Worm (Caenorhabditis elegans) whole organism, young adult: Measurements from ENCODE around the gene H03G16.1.

Experiments used
- B0336.3 ChIP-seq: fragments of 200-800 bp; sonication (Bioruptor generic); IDR thresholded peaks from 2 replicates; pipeline ENCODE4 v1.3.6; 2022; ENCODE audit warnings: missing genetic modification characterization, missing compliant biosample characterization
- C06A6.2 ChIP-seq: fragments of 200-800 bp; sonication (Bioruptor generic); conservative IDR thresholded peaks from 2 replicates; pipeline ENCODE4 v1.3.6; 2022; ENCODE audit warnings: missing genetic modification characterization, missing compliant biosample characterization
- F10E7.11 ChIP-seq: sonication (generic microtip); optimal IDR thresholded peaks from 2 replicates; lab custom pipeline; 2017; ENCODE audit warnings: mild to moderate bottlenecking, missing genetic modification characterization, moderate library complexity, missing compliant biosample characterization
- F37B4.10 ChIP-seq: fragments of 200-800 bp; sonication (Bioruptor generic); IDR thresholded peaks from 2 replicates; pipeline ENCODE4 v1.3.6; 2022; ENCODE audit warnings: missing genetic modification characterization, missing compliant biosample characterization
- F57A8.1 ChIP-seq: fragments of 200-800 bp; sonication (Bioruptor generic); optimal IDR thresholded peaks from 2 replicates; lab custom pipeline; 2018; ENCODE audit warnings: mild to moderate bottlenecking, missing genetic modification characterization, moderate library complexity, missing compliant biosample characterization
- F57C9.4 ChIP-seq: sonication (generic microtip); optimal IDR thresholded peaks from 2 replicates; lab custom pipeline; 2017; ENCODE audit warnings: mild to moderate bottlenecking, missing genetic modification characterization, missing compliant biosample characterization
- T07F8.4 ChIP-seq: sonication (generic microtip); optimal IDR thresholded peaks from 2 replicates; lab custom pipeline; 2016; ENCODE audit warnings: mild to moderate bottlenecking, missing genetic modification characterization, moderate library complexity, missing compliant biosample characterization
- Y79H2A.3 ChIP-seq: fragments of 200-800 bp; sonication (Bioruptor generic); conservative IDR thresholded peaks from 2 replicates; pipeline ENCODE4 v1.3.6; 2022; ENCODE audit warnings: missing genetic modification reagents, missing genetic modification characterization, missing compliant biosample characterization
- aptf-3 ChIP-seq: fragments of 200-800 bp; sonication (Bioruptor generic); IDR thresholded peaks from 2 replicates; pipeline ENCODE4 v1.3.6; 2022; ENCODE audit warnings: missing genetic modification characterization, missing compliant biosample characterization
- athp-1 ChIP-seq: sonication (generic microtip); optimal IDR thresholded peaks from 2 replicates; lab custom pipeline; 2017; ENCODE audit warnings: mild to moderate bottlenecking, missing genetic modification characterization, missing compliant biosample characterization
- attf-6 ChIP-seq: fragments of 200-800 bp; sonication (Bioruptor generic); IDR thresholded peaks from 2 replicates; pipeline ENCODE4 v1.3.6; 2022; ENCODE audit warnings: missing genetic modification reagents, missing genetic modification characterization, missing compliant biosample characterization
- bed-2 ChIP-seq: fragments of 200-800 bp; sonication (Bioruptor generic); IDR thresholded peaks from 2 replicates; pipeline ENCODE4 v1.3.6; 2022; ENCODE audit warnings: missing genetic modification reagents, missing genetic modification characterization, missing compliant biosample characterization
- cebp-2 ChIP-seq: fragments of 200-800 bp; sonication (Bioruptor generic); IDR thresholded peaks from 2 replicates; pipeline ENCODE4 v1.3.6; 2022; ENCODE audit warnings: missing genetic modification characterization, missing compliant biosample characterization
- ceh-100 ChIP-seq: fragments of 200-800 bp; sonication (Bioruptor generic); IDR thresholded peaks from 2 replicates; pipeline ENCODE4 v1.3.6; 2022; ENCODE audit warnings: missing genetic modification reagents, missing genetic modification characterization, missing compliant biosample characterization
- ceh-27 ChIP-seq: fragments of 200-800 bp; sonication (Bioruptor generic); optimal IDR thresholded peaks from 2 replicates; lab custom pipeline; 2018; ENCODE audit warnings: mild to moderate bottlenecking, missing genetic modification characterization, moderate library complexity, missing compliant biosample characterization
- ceh-79 ChIP-seq: sonication (generic microtip); optimal IDR thresholded peaks from 2 replicates; lab custom pipeline; 2017; ENCODE audit warnings: mild to moderate bottlenecking, missing genetic modification characterization, missing compliant biosample characterization
- chd-7 ChIP-seq: sonication (generic microtip); optimal IDR thresholded peaks from 2 replicates; lab custom pipeline; 2016; ENCODE audit warnings: mild to moderate bottlenecking, missing genetic modification characterization, moderate library complexity, missing compliant biosample characterization
- die-1 ChIP-seq: sonication (generic microtip); optimal IDR thresholded peaks from 2 replicates; lab custom pipeline; 2016; ENCODE audit warnings: missing genotype, mild to moderate bottlenecking, missing genetic modification characterization, missing compliant biosample characterization
- egl-18 ChIP-seq: fragments of 200-800 bp; sonication (Bioruptor generic); IDR thresholded peaks from 2 replicates; pipeline ENCODE4 v1.3.6; 2022; ENCODE audit warnings: missing genetic modification reagents, missing genetic modification characterization, missing compliant biosample characterization
- ekl-4 ChIP-seq: fragments of 200-800 bp; sonication (Bioruptor generic); IDR thresholded peaks from 2 replicates; pipeline ENCODE4 v1.3.6; 2022; ENCODE audit warnings: missing genetic modification reagents, missing genetic modification characterization, missing compliant biosample characterization
- ets-4 ChIP-seq: fragments of 200-800 bp; sonication (Bioruptor generic); optimal IDR thresholded peaks from 2 replicates; lab custom pipeline; 2018; ENCODE audit warnings: mild to moderate bottlenecking, missing genetic modification characterization, missing compliant biosample characterization
- fkh-3 ChIP-seq: sonication (generic microtip); optimal IDR thresholded peaks from 2 replicates; lab custom pipeline; 2016; ENCODE audit warnings: mild to moderate bottlenecking, missing genetic modification characterization, missing compliant biosample characterization
- gei-17 ChIP-seq: fragments of 200-800 bp; sonication (Bioruptor generic); optimal IDR thresholded peaks from 2 replicates; lab custom pipeline; 2018; ENCODE audit warnings: mild to moderate bottlenecking, missing genetic modification characterization, missing compliant biosample characterization
- him-1 ChIP-seq: sonication (generic microtip); optimal IDR thresholded peaks from 2 replicates; lab custom pipeline; 2016; ENCODE audit warnings: missing genotype, missing genetic modification reagents, missing genetic modification characterization, missing compliant biosample characterization
- hlh-26 ChIP-seq: fragments of 200-800 bp; sonication (Bioruptor generic); conservative IDR thresholded peaks from 2 replicates; pipeline ENCODE4 v1.3.6; 2022; ENCODE audit warnings: missing genetic modification reagents, missing genetic modification characterization, missing compliant biosample characterization
- hmg-20 ChIP-seq: fragments of 200-800 bp; sonication (Bioruptor generic); IDR thresholded peaks from 2 replicates; pipeline ENCODE4 v1.3.6; 2022; ENCODE audit warnings: missing genetic modification reagents, missing genetic modification characterization, missing compliant biosample characterization
- lin-35 ChIP-seq, 3 experiments: fragments of 150-350 bp in 2 of 3; sonication (generic microtip) in 1 of 3; optimal IDR thresholded peaks; 2 replicates each; lab custom pipeline; 2014 to 2018; ENCODE audit warnings: missing biosample characterization in 3 of 3, missing genetic modification characterization in 3 of 3, missing genetic modification reagents in 3 of 3
- lin-40 ChIP-seq: sonication (generic microtip); optimal IDR thresholded peaks from 2 replicates; lab custom pipeline; 2016; ENCODE audit warnings: missing genetic modification characterization, mild to moderate bottlenecking, missing compliant biosample characterization, missing genotype, missing genetic modification reagents
- lin-54 ChIP-seq: fragments of 200-800 bp; sonication (Bioruptor generic); optimal IDR thresholded peaks from 2 replicates; lab custom pipeline; 2018; ENCODE audit warnings: mild to moderate bottlenecking, missing genetic modification characterization, missing compliant biosample characterization
- lsy-27 ChIP-seq: sonication (generic microtip); optimal IDR thresholded peaks from 2 replicates; lab custom pipeline; 2017; ENCODE audit warnings: missing genetic modification characterization, mild to moderate bottlenecking, missing compliant biosample characterization, antibody characterized with exemption, missing genotype, borderline replicate concordance; ENCODE audit not compliant: insufficient read depth
- mcd-1 ChIP-seq: fragments of 200-800 bp; sonication (Bioruptor generic); IDR thresholded peaks from 2 replicates; pipeline ENCODE4 v1.3.6; 2022; ENCODE audit warnings: missing genetic modification reagents, missing genetic modification characterization, missing compliant biosample characterization
- mes-4 ChIP-seq: sonication (generic microtip); optimal IDR thresholded peaks from 2 replicates; lab custom pipeline; 2016; ENCODE audit warnings: missing genotype, missing genetic modification characterization, missing compliant biosample characterization
- nhr-27 ChIP-seq: fragments of 200-800 bp; sonication (Bioruptor generic); optimal IDR thresholded peaks from 2 replicates; lab custom pipeline; 2018; ENCODE audit warnings: mild to moderate bottlenecking, missing genetic modification characterization, moderate library complexity, missing compliant biosample characterization
- nhr-80 ChIP-seq: sonication (generic microtip); optimal IDR thresholded peaks from 2 replicates; lab custom pipeline; 2016; ENCODE audit warnings: missing genetic modification characterization, missing compliant biosample characterization
- rpc-1 ChIP-seq, 2 experiments: fragments of 150-350 bp in 1 of 2; sonication (generic microtip) in 1 of 2; optimal IDR thresholded peaks; 2 replicates each; lab custom pipeline; 2014 to 2018; ENCODE audit warnings: missing biosample characterization in 1 of 2, missing genetic modification characterization in 1 of 2, missing genetic modification reagents in 1 of 2, missing genotype in 1 of 2
- sdz-38 ChIP-seq: sonication (generic microtip); optimal IDR thresholded peaks from 2 replicates; lab custom pipeline; 2016; ENCODE audit warnings: missing genotype, missing genetic modification characterization, missing compliant biosample characterization
- sea-2 ChIP-seq: fragments of 200-800 bp; sonication (Bioruptor generic); IDR thresholded peaks from 2 replicates; pipeline ENCODE4 v1.3.6; 2022; ENCODE audit warnings: missing genetic modification characterization, missing compliant biosample characterization
- snpc-4 ChIP-seq, 5 experiments: fragments of 150-350 bp in 1 of 5; sonication (generic microtip) in 4 of 5; optimal IDR thresholded peaks; 2 replicates each; lab custom pipeline; 2014 to 2018; ENCODE audit warnings: missing genetic modification characterization in 5 of 5, missing biosample characterization in 3 of 5, antibody characterized with exemption in 2 of 5, mild to moderate bottlenecking in 2 of 5, missing compliant biosample characterization in 2 of 5, missing genotype in 2 of 5, moderate library complexity in 2 of 5, missing genetic modification reagents in 1 of 5
- tlf-1 ChIP-seq: fragments of 200-800 bp; sonication (Bioruptor generic); optimal IDR thresholded peaks from 2 replicates; lab custom pipeline; 2018; ENCODE audit warnings: mild to moderate bottlenecking, missing genetic modification characterization, missing compliant biosample characterization
- unc-130 ChIP-seq: sonication (generic microtip); optimal IDR thresholded peaks from 2 replicates; lab custom pipeline; 2016; ENCODE audit warnings: missing genetic modification reagents, missing genetic modification characterization, missing compliant biosample characterization
- unc-62 ChIP-seq: fragments of 150-350 bp; optimal IDR thresholded peaks from 2 replicates; lab custom pipeline; 2014; ENCODE audit warnings: missing biosample characterization, missing genetic modification reagents, missing genetic modification characterization
- ztf-18 ChIP-seq: sonication (generic microtip); optimal IDR thresholded peaks from 2 replicates; lab custom pipeline; 2016; ENCODE audit warnings: missing genotype, mild to moderate bottlenecking, missing genetic modification characterization, missing compliant biosample characterization

Gene H03G16.1

DNA sequence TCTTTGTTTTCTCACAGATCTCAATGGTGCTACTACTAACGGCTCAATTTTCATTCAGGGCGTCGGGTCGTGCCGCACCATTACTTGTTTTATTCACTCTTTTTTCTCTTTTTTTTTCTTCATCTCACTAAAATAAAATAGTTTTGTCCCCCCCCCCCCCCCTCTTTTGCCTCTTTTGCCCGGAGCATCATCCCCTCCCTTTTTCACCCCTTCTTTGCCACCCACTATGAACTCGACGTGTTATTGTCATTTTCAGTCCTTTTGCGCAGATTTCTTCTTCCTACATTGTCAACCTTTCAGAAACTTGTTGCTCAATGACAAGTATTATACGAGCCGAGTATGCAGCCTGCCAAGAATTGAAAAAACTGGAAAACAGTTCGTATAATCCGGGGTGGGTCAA lies 27.7 kb upstream of the H03G16.1 start, which contains the start of gene seb-3:
TSS of gene seb-3 (plus strand) at position 301 of the 400 bp plus-strand sequence.
- no peak for TF ChIP-seq F57C9.4 (tag; lab: Kevin White, UChicago)
- TF ChIP-seq mcd-1 (GFP tag; lab: Robert Waterston, UW): no peak

DNA sequence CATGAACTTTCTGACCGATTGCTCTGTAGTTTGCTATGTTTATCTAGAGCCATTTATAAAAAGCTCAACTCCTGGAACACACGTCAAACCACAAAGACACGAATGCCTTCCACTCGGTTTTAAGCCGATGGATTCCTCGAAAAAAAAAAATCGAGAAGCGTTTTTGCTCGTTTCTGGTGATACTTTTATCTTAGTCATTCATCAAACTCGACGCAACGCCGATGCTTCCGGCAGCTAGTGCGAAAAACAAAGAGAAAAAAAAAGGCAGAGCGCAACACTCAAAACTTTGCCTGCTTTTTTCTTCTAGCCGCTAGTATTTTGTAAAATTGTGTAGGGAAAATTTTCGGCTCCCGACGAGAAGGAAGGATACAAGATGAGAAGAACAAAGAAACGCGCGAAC lies 26.1 kb upstream of the H03G16.1 start:
- TF ChIP-seq die-1 (tag; lab: Kevin White, UChicago) (no peak), hlh-26 (GFP tag; lab: Robert Waterston, UW) (no peak), nhr-27 (tag; lab: Kevin White, UChicago) (no peak), F37B4.10 (GFP tag; lab: Robert Waterston, UW) (no peak), unc-62 (GFP tag; lab: Kevin White, UChicago) (no peak), aptf-3 (GFP tag; lab: Robert Waterston, UW) (no peak), F10E7.11 (tag; lab: Kevin White, UChicago) (no peak), unc-130 (GFP tag; lab: Kevin White, UChicago) (no peak), gei-17 (no peak), ceh-27 (no peak), snpc-4 (GFP tag; optimal IDR thresholded peaks at IDR 0.05; lab: Kevin White, UChicago) (no peak), snpc-4 (tag; optimal IDR thresholded peaks at IDR 0.05; lab: Kevin White, UChicago) (no peak), cebp-2 (GFP tag; lab: Robert Waterston, UW) (no peak)

DNA sequence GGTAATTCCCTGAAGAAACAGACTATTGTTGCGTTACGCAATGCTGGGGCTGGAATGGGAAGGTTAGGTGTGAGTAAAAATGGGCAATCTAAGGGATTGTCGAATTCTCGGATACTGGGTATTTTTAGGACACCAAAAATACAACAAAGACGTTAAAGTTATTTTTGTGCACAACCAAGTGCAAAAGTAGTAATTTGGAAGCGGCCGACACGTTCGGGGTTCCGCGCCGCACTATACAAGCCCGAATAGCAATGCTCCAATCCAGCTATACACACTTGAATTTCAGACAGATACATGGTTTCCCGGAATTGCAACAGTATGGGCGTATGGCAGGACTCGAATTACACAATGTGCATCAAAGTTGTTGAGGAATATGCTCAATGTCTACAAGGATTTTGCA lies 25.7 kb upstream of the H03G16.1 start:
- no peak for TF ChIP-seq lin-35 (GFP tag; optimal IDR thresholded peaks at IDR 0.05; lab: Kevin White, UChicago)
- no peak for TF ChIP-seq die-1 (tag; lab: Kevin White, UChicago)
- no peak for TF ChIP-seq snpc-4 (GFP tag; optimal IDR thresholded peaks at IDR 0.05; lab: Kevin White, UChicago)
- peak in 2 of 4 experiments; percentile 54 to 75 for TF ChIP-seq snpc-4 (tag; optimal IDR thresholded peaks at IDR 0.05; lab: Kevin White, UChicago)
- TF ChIP-seq ceh-79 (tag; lab: Kevin White, UChicago): no peak
- TF ChIP-seq attf-6 (GFP tag; lab: Robert Waterston, UW): no peak
- TF ChIP-seq chd-7: no peak
- TF ChIP-seq F57A8.1 (GFP tag; lab: Kevin White, UChicago): no peak
- no peak for TF ChIP-seq sea-2 (GFP tag; lab: Robert Waterston, UW)

DNA sequence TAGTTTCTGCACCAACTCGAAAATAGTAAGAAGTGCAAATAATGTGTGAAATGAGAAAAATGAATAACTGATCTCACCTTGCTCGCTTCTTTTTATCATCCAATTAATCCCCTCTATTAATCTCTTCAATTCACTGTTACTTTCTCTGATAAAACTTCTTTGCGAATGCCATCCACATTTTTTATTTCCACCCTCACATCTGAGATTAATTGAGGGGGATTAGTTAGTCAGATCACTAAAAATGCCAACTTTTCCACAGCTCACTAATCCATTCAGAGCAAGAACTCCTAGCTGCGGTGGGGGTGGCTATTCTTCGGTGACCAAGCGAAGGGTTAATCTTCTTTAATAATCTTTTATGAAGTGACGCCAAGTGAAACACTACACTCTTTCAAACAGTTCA lies 18.9 kb upstream of the H03G16.1 start, which contains the start of gene dsc-1:
TSS of gene dsc-1 (minus strand) at position 46 of the 400 bp plus-strand sequence.
- no peak for TF ChIP-seq B0336.3
- TF ChIP-seq ets-4 (GFP tag; lab: Kevin White, UChicago): no peak
- no peak for TF ChIP-seq fkh-3 (tag; lab: Kevin White, UChicago)
- no peak for TF ChIP-seq ceh-100 (GFP tag; lab: Robert Waterston, UW)
- TF ChIP-seq him-1: no peak
- no peak for TF ChIP-seq ekl-4 (GFP tag; lab: Robert Waterston, UW)
- TF ChIP-seq T07F8.4 (tag; lab: Kevin White, UChicago): no peak
- no peak for TF ChIP-seq C06A6.2 (GFP tag; lab: Robert Waterston, UW)
- no peak for TF ChIP-seq rpc-1 (optimal IDR thresholded peaks at IDR 0.05; lab: Kevin White, UChicago)
- no peak for TF ChIP-seq rpc-1 (tag; optimal IDR thresholded peaks at IDR 0.05; lab: Kevin White, UChicago)
- TF ChIP-seq hmg-20 (GFP tag; lab: Robert Waterston, UW): no peak
- TF ChIP-seq, all 124 proteins: peak for 0

DNA sequence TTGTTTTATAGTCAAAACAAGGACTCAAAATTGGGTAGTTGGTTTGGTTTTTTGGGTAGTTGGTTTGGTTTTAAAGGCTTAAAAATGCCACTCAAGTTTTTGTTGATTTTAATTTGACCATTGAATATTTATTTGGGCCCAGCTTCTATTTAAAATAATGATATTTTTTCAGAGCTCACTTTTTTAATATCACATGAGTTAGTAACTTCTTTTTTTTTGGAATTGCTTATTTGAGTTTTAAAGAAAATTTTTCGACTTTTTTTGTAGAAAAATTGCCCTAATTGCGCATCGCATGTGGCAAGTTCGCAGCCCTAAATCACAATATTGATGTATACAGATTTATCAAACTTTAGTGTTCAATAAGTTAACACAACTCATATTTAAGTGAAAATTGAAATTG lies 17.9 kb upstream of the H03G16.1 start:
- TF ChIP-seq bed-2 (GFP tag; lab: Robert Waterston, UW) (no peak), mes-4 (no peak), ztf-18 (tag; lab: Kevin White, UChicago) (no peak), athp-1 (tag; lab: Kevin White, UChicago) (no peak), fkh-3 (tag; lab: Kevin White, UChicago) (no peak), egl-18 (GFP tag; lab: Robert Waterston, UW) (no peak), F57A8.1 (GFP tag; lab: Kevin White, UChicago) (no peak), lin-40 (tag; lab: Kevin White, UChicago) (no peak), ceh-100 (GFP tag; lab: Robert Waterston, UW) (no peak), C06A6.2 (GFP tag; lab: Robert Waterston, UW) (no peak), lin-35 (GFP tag; optimal IDR thresholded peaks at IDR 0.05; lab: Kevin White, UChicago) (no peak), Y79H2A.3 (no peak), nhr-80 (tag; lab: Kevin White, UChicago) (no peak), tlf-1 (GFP tag; lab: Kevin White, UChicago) (no peak), lin-54 (GFP tag; lab: Kevin White, UChicago) (no peak), lsy-27 (tag; lab: Kevin White, UChicago) (no peak), sdz-38 (tag; lab: Kevin White, UChicago) (no peak)
